Worm (Caenorhabditis elegans): ENCODE results near the gene swt-7.

DNA sequence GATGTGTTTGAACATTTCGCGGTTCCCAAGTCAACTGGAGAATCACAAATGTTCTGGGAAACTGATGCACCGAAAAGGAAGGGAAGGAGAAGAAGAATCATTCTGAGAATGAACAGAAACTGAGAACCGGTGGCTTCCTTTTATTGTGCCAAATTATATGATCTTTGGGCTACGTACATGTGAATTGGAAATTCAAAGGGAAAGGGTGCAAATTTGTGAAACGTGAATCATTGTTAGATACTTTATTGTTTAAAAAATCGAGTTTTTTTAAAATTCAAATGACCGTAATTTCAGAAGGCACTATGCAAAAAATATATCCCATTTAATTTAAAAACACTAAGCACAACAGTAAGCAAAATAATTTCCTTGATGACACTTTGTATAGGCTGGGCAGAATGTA, 4.4 kb upstream of the swt-7 start, which contains the start of gene K11D12.6:
- TF ChIP-seq athp-1 (tag; optimal IDR thresholded peaks at IDR 0.05) (no peak), Y53G8AR.9 (GFP tag; conservative IDR thresholded peaks at IDR 0.05) (no peak), nfya-2 (GFP tag; IDR thresholded peaks at IDR 0.05) (no peak), ccch-3 (GFP tag; optimal IDR thresholded peaks at IDR 0.05) (no peak), ztf-3 (GFP tag; optimal IDR thresholded peaks at IDR 0.05) (no peak), unc-62 (GFP tag; optimal IDR thresholded peaks at IDR 0.05) (no peak), lin-54 (GFP tag; optimal IDR thresholded peaks at IDR 0.05) (no peak), C17E4.6 (GFP tag; IDR thresholded peaks at IDR 0.05) (no peak), hlh-12 (tag; optimal IDR thresholded peaks at IDR 0.05) (no peak), madf-10 (tag; optimal IDR thresholded peaks at IDR 0.05) (no peak), aptf-3 (GFP tag; IDR thresholded peaks at IDR 0.05) (no peak), dpl-1 (GFP tag; optimal IDR thresholded peaks at IDR 0.05) (no peak), nhr-90 (tag; optimal IDR thresholded peaks at IDR 0.05) (no peak), Y79H2A.3 (GFP tag; conservative IDR thresholded peaks at IDR 0.05) (no peak)
